Worm (Caenorhabditis elegans) whole organism, L3 larva: ENCODE data around the gene abu-10.
A peak's percentile ranks its signal among the peaks of the same experiment; 100 is the strongest.

Experiments used
- aly-2 ChIP-seq: fragments of 150-350 bp; optimal IDR thresholded peaks from 2 replicates; lab custom pipeline; 2014; ENCODE audit warnings: missing biosample characterization, missing genetic modification characterization
- ama-1 ChIP-seq: fragments of 150-350 bp; optimal IDR thresholded peaks from 2 replicates; lab custom pipeline; 2018
- ceh-16 ChIP-seq: sonication (generic microtip); optimal IDR thresholded peaks from 2 replicates; lab custom pipeline; 2017; ENCODE audit warnings: missing biosample characterization, missing genetic modification characterization
- ceh-82 ChIP-seq: fragments of 150-350 bp; optimal IDR thresholded peaks from 2 replicates; lab custom pipeline; 2014; ENCODE audit warnings: missing biosample characterization, missing genetic modification characterization
- ceh-9 ChIP-seq: sonication (generic microtip); optimal IDR thresholded peaks from 2 replicates; lab custom pipeline; 2018; ENCODE audit warnings: missing biosample characterization, missing genetic modification characterization
- egl-27 ChIP-seq: sonication (generic microtip); optimal IDR thresholded peaks from 4 replicates; lab custom pipeline; 2017; ENCODE audit warnings: missing biosample characterization, missing genetic modification reagents, missing genetic modification characterization
- egl-5 ChIP-seq: fragments of 150-350 bp; optimal IDR thresholded peaks from 2 replicates; lab custom pipeline; 2017; ENCODE audit warnings: missing biosample characterization, missing genetic modification reagents, missing genetic modification characterization, inconsistent platforms
- elt-1 ChIP-seq: fragments of 150-350 bp; optimal IDR thresholded peaks from 2 replicates; lab custom pipeline; 2014; ENCODE audit warnings: missing biosample characterization, missing genetic modification characterization
- elt-2 ChIP-seq: sonication (generic microtip); optimal IDR thresholded peaks from 2 replicates; lab custom pipeline; 2016; ENCODE audit warnings: missing genetic modification reagents, mild to moderate bottlenecking, missing genetic modification characterization, missing compliant biosample characterization
- elt-3 ChIP-seq, 3 experiments: fragments of 150-350 bp in 1 of 3; sonication (generic microtip) in 2 of 3; optimal IDR thresholded peaks; 2 replicates in 2 of 3; 4 replicates in 1 of 3; lab custom pipeline; 2014 to 2017; ENCODE audit warnings: missing biosample characterization in 3 of 3, missing genetic modification characterization in 3 of 3
- eor-1 ChIP-seq, 2 experiments: fragments of 150-350 bp; optimal IDR thresholded peaks; 2 replicates each; lab custom pipeline; 2014 to 2018; ENCODE audit warnings: missing biosample characterization in 2 of 2, missing genetic modification characterization in 2 of 2
- fkh-10 ChIP-seq: sonication (generic microtip); optimal IDR thresholded peaks from 2 replicates; lab custom pipeline; 2017; ENCODE audit warnings: missing biosample characterization, missing genetic modification reagents, missing genetic modification characterization
- fos-1 ChIP-seq: fragments of 150-350 bp; optimal IDR thresholded peaks from 2 replicates; lab custom pipeline; 2014; ENCODE audit warnings: missing biosample characterization, missing genetic modification characterization
- jun-1 ChIP-seq: fragments of 150-350 bp; optimal IDR thresholded peaks from 2 replicates; lab custom pipeline; 2014; ENCODE audit warnings: missing biosample characterization, missing genetic modification reagents, missing genetic modification characterization
- lin-39 ChIP-seq: fragments of 150-350 bp; optimal IDR thresholded peaks from 2 replicates; lab custom pipeline; 2018; ENCODE audit warnings: missing biosample characterization, missing genetic modification reagents, missing genetic modification characterization
- lsy-12 ChIP-seq: sonication (generic microtip); optimal IDR thresholded peaks from 2 replicates; lab custom pipeline; 2016; ENCODE audit warnings: mild to moderate bottlenecking, missing genetic modification characterization, missing compliant biosample characterization
- mdl-1 ChIP-seq: fragments of 150-350 bp; optimal IDR thresholded peaks from 2 replicates; lab custom pipeline; 2014; ENCODE audit warnings: missing biosample characterization, missing genetic modification characterization
- nfya-1 ChIP-seq: sonication (generic microtip); optimal IDR thresholded peaks from 2 replicates; lab custom pipeline; 2017; ENCODE audit warnings: missing genetic modification characterization, mild to moderate bottlenecking, missing compliant biosample characterization, antibody characterized with exemption, moderate library complexity; ENCODE audit not compliant: insufficient read depth
- nhr-11 ChIP-seq: fragments of 150-350 bp; optimal IDR thresholded peaks from 2 replicates; lab custom pipeline; 2014; ENCODE audit warnings: missing biosample characterization, missing genetic modification characterization
- nhr-12 ChIP-seq: fragments of 150-350 bp; optimal IDR thresholded peaks from 2 replicates; lab custom pipeline; 2014; ENCODE audit warnings: missing biosample characterization, missing genetic modification characterization
- nhr-23 ChIP-seq: fragments of 150-350 bp; optimal IDR thresholded peaks from 2 replicates; lab custom pipeline; 2014; ENCODE audit warnings: missing biosample characterization, missing genetic modification reagents, missing genetic modification characterization
- nhr-237 ChIP-seq: fragments of 150-350 bp; optimal IDR thresholded peaks from 2 replicates; lab custom pipeline; 2014; ENCODE audit warnings: missing biosample characterization, missing genetic modification characterization
- nhr-25 ChIP-seq: sonication (generic microtip); optimal IDR thresholded peaks from 2 replicates; lab custom pipeline; 2017; ENCODE audit warnings: missing biosample characterization, missing genetic modification characterization
- nhr-28 ChIP-seq: fragments of 150-350 bp; optimal IDR thresholded peaks from 2 replicates; lab custom pipeline; 2014; ENCODE audit warnings: missing biosample characterization, missing genetic modification characterization
- nhr-43 ChIP-seq: sonication (generic microtip); optimal IDR thresholded peaks from 2 replicates; lab custom pipeline; 2016; ENCODE audit warnings: mild to moderate bottlenecking, missing genetic modification characterization, missing compliant biosample characterization; ENCODE audit not compliant: poor library complexity, severe bottlenecking
- nhr-67 ChIP-seq: fragments of 150-350 bp; optimal IDR thresholded peaks from 2 replicates; lab custom pipeline; 2014; ENCODE audit warnings: missing biosample characterization, missing genetic modification characterization
- nhr-77 ChIP-seq: fragments of 150-350 bp; optimal IDR thresholded peaks from 2 replicates; lab custom pipeline; 2014; ENCODE audit warnings: missing biosample characterization, missing genetic modification characterization
- pha-4 ChIP-seq: fragments of 150-350 bp; optimal IDR thresholded peaks from 2 replicates; lab custom pipeline; 2014; ENCODE audit warnings: missing biosample characterization, missing genetic modification reagents, missing genetic modification characterization
- pqm-1 ChIP-seq: fragments of 150-350 bp; optimal IDR thresholded peaks from 2 replicates; lab custom pipeline; 2017; ENCODE audit warnings: missing biosample characterization, missing genetic modification characterization, inconsistent platforms
- sea-2 ChIP-seq: fragments of 150-350 bp; sonication (generic microtip); optimal IDR thresholded peaks from 4 replicates; lab custom pipeline; 2014; ENCODE audit warnings: missing biosample characterization, missing genetic modification reagents, missing genetic modification characterization
- unc-39 ChIP-seq: sonication (generic microtip); optimal IDR thresholded peaks from 4 replicates; lab custom pipeline; 2017; ENCODE audit warnings: missing biosample characterization, missing genetic modification characterization
- unc-62 ChIP-seq: fragments of 150-350 bp; sonication (generic microtip); optimal IDR thresholded peaks from 4 replicates; lab custom pipeline; 2014; ENCODE audit warnings: missing biosample characterization, missing genetic modification reagents, missing genetic modification characterization
- zag-1 ChIP-seq: fragments of 150-350 bp; optimal IDR thresholded peaks from 2 replicates; lab custom pipeline; 2014; ENCODE audit warnings: missing biosample characterization, missing genetic modification characterization
- ztf-4 ChIP-seq: fragments of 150-350 bp; optimal IDR thresholded peaks from 2 replicates; lab custom pipeline; 2014; ENCODE audit warnings: missing biosample characterization, missing genetic modification characterization

The abu-10 gene

DNA sequence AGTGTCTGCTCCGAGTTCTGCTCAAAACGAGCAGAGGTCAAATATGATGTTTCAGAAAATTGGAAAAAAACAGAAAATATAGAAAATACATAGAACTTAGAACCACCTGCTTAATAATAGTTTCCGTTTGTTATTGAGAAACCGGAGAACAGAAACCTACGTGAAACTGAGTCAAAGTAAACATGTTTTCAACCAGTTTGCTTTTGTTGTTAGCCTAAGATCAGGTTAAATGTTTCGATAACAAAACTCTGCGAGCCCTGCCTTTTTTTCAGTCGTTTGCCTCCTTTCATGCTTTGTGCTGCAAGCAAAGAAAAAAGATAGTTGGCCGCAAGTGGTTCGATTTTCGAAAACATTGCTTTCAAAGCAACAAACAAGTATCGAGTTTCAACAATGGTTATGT is 32.9 kb downstream of the abu-10 start:
- TF ChIP-seq nhr-11 (no peak), pha-4 (peak; percentile 45), lin-39 (tag; lab: Kevin White, UChicago) (no peak), unc-39 (no peak), nhr-67 (no peak), nhr-77 (no peak), nfya-1 (tag; lab: Kevin White, UChicago) (no peak), elt-2 (tag; lab: Kevin White, UChicago) (peak; percentile 14)

DNA sequence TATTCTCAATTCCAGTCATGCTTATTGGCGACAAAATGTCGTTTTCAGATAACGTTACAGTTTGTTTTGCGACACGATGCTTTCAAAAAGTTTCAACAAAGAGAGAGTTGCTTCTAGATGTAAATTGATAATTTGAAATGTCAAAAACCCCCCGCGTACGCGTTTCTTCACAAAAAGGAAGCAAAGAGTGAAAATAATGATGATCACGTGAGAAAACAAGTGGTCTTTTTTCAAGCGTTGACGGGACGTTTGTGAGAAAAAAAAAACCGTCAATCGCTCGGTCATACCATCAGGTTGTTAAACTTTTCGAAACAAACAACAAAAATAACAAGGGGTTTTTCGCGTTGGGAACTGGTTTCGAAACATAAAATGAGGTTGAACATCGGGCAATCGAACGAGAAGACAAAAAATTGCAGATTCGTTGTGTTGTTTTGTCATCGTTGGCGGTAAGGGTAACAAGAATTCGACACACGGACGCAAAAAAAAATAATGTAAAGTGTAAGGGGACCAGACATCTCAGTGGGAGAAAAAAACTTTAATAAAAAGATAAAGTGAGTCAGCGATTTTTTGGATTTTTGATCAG is 34.2 kb downstream of the abu-10 start:
- TF ChIP-seq lsy-12 (tag; lab: Kevin White, UChicago), result peak; percentile 6
- TF ChIP-seq aly-2 (tag; lab: Kevin White, UChicago), result no peak
- peak; percentile 56 for TF ChIP-seq egl-27 (tag; lab: Kevin White, UChicago)
- no peak for TF ChIP-seq mdl-1 (tag; lab: Kevin White, UChicago)
- TF ChIP-seq nhr-237, result no peak
- no peak for TF ChIP-seq nhr-28 (tag; lab: Kevin White, UChicago)
- no peak for TF ChIP-seq unc-62
- TF ChIP-seq egl-5 (tag; lab: Kevin White, UChicago), result no peak
- no peak for TF ChIP-seq nhr-77
- no peak for TF ChIP-seq ztf-4
- TF ChIP-seq sea-2 (GFP tag; lab: Kevin White, UChicago), result no peak
- TF ChIP-seq nhr-43, result peak; percentile 4
- TF ChIP-seq elt-2 (tag; lab: Kevin White, UChicago), result peak; percentile 93
- no peak for TF ChIP-seq fos-1 (tag; lab: Kevin White, UChicago)
- TF ChIP-seq ceh-82 (tag; lab: Kevin White, UChicago), result no peak
- TF ChIP-seq elt-3 (tag; optimal IDR thresholded peaks at IDR 0.05; lab: Kevin White, UChicago), result no peak
- TF ChIP-seq elt-1 (tag; lab: Kevin White, UChicago), result no peak
- TF ChIP-seq nfya-1 (tag; lab: Kevin White, UChicago), result peak; percentile 39
- TF ChIP-seq nhr-25 (tag; lab: Kevin White, UChicago), result peak; percentile 39
- peak; percentile 67 for TF ChIP-seq pha-4
- no peak for TF ChIP-seq eor-1 (tag; optimal IDR thresholded peaks at IDR 0.05; lab: Kevin White, UChicago)
- peak; percentile 43 for TF ChIP-seq ama-1 (lab: Kevin White, UChicago)
- TF ChIP-seq nhr-12 (tag; lab: Kevin White, UChicago), result no peak
- peak; percentile 56 for TF ChIP-seq pqm-1
- TF ChIP-seq ceh-9 (tag; lab: Kevin White, UChicago), result no peak
- no peak for TF ChIP-seq zag-1 (tag; lab: Kevin White, UChicago)
- no peak for TF ChIP-seq nhr-23 (tag; lab: Kevin White, UChicago)
- peak; percentile 3 for TF ChIP-seq jun-1 (tag; lab: Kevin White, UChicago)
- TF ChIP-seq ceh-16 (tag; lab: Kevin White, UChicago), result no peak

DNA sequence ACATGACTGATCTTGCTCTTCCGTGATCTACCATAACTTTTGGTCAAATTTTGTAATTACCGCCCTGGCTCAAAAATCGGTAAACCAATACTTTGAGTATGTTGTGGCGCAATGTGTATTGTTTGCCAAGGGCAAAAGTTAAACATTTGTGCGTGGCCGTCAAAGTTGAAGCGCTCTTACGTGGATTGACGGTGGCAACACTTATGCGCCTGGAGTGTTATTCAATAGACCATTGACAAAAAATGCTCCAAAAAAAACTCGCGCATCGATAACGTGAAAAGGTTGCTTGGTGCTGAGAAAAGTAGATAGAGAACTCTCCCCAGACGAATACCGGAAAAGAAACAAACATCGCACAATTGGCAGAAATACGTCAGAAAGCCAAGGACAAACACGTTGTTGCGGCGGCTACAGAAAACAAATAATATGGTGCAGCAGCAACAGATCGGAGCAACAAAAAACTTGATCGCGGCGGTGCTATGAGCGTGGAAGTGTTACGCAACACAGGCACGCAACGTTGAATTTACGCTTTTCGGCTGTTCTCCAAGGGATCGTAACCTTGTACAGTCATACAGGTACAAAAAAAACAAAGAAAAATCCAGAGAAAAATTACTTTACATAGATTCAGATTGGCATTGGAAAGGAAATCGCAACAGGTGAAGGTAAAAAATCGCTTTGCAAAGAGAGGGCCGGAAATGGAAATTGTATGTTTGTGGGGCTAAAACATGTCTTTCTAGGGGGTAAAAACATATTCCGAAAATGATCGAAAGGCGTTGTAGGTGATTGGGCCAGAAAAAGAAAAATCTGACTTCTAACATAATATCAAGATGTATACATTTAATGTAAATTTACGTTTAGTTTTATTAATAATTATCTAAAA is 36.2 kb downstream of the abu-10 start:
- TF ChIP-seq nhr-12 (tag; lab: Kevin White, UChicago) (no peak), pha-4 (peak; percentile 84)

DNA sequence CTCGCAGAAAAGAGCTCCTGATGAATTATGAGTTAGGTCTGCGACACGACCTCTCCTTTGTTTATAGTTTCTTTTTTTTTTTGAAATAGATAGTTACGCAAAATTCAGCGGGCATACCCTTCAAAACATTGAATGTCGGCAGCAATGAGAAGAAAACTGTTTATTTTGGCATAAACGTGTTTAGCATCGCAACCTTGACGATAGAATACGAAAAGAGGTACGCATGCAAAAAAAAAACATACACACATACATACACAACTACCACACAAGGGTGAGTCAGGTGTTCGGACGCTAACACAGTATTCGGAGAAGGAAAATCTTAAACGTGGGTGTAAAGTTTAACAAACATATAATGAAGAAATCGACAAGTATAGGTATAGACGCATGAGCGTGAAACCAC is 37.6 kb downstream of the abu-10 start:
- TF ChIP-seq nfya-1 (tag; lab: Kevin White, UChicago) (no peak), nhr-25 (tag; lab: Kevin White, UChicago) (peak; percentile 90), lin-39 (tag; lab: Kevin White, UChicago) (no peak), pha-4 (peak; percentile 1), fkh-10 (GFP tag; lab: Kevin White, UChicago) (no peak)
- TF ChIP-seq, all 47 proteins: peak for 2
